3 fruit fly cellular contexts compared by ENCODE assay signal in genomic region chr3R:11435537-11436234, dm6.
TF ChIP-seq lines count a peak whose summit lies in the region.

Gene Exd2 (minus strand): TSS chr3R:11435703.
Gene CG5281 (plus strand): TSS chr3R:11435850.

TF ChIP-seq in whole organism, adult, 20 proteins besides CTCF, POLR2A, EP300 and RAD21 (continued from another document):
- no peak for TF ChIP-seq Hr96 (GFP tag; optimal IDR thresholded peaks at IDR 0.05; lab: Kevin White, UChicago)

TF ChIP-seq in whole organism, embryonic, 481 proteins besides CTCF, POLR2A, EP300 and RAD21 (continued from another document and continues in another):
- TF ChIP-seq Side (GFP tag; optimal IDR thresholded peaks at IDR 0.05; lab: Kevin White, UChicago) (peak; percentile 58), Med (GFP tag; lab: Kevin White, UChicago) (peak; percentile 93), CG7839 (tag; optimal IDR thresholded peaks at IDR 0.05; lab: Kevin White, UChicago) (peak; percentile 43), kni (GFP tag; optimal IDR thresholded peaks at IDR 0.05; lab: Kevin White, UChicago) (peak; percentile 54), mirr (GFP tag; optimal IDR thresholded peaks at IDR 0.05; lab: Kevin White, UChicago) (peak; percentile 7), lilli (GFP tag; optimal IDR thresholded peaks at IDR 0.05; lab: Kevin White, UChicago) (peak; percentile 77), klu (GFP tag; IDR thresholded peaks at IDR 0.05; lab: Robert Waterston, UW) (no peak), HHEX (GFP tag; optimal IDR thresholded peaks at IDR 0.05; lab: Kevin White, UChicago) (peak; percentile 45), Trl (optimal IDR thresholded peaks at IDR 0.05; lab: Kevin White, UChicago) (no peak), Trl (GFP tag; optimal IDR thresholded peaks at IDR 0.05; lab: Kevin White, UChicago) (peak; percentile 45), eve (GFP tag; optimal IDR thresholded peaks at IDR 0.05; lab: Kevin White, UChicago) (no peak), CG5953 (GFP tag; IDR thresholded peaks at IDR 0.05; lab: Robert Waterston, UW) (no peak), cato (GFP tag; optimal IDR thresholded peaks at IDR 0.05; lab: Kevin White, UChicago; ENCODE audit: borderline replicate concordance) (peak; percentile 22), az2 (GFP tag; optimal IDR thresholded peaks at IDR 0.05; lab: Kevin White, UChicago) (peak; percentile 26), trh (GFP tag; optimal IDR thresholded peaks at IDR 0.05; lab: Kevin White, UChicago) (no peak), Dfd (GFP tag; optimal IDR thresholded peaks at IDR 0.05; lab: Kevin White, UChicago) (no peak), CG2678 (tag; optimal IDR thresholded peaks at IDR 0.05; lab: Kevin White, UChicago) (no peak), Ets97D (GFP tag; optimal IDR thresholded peaks at IDR 0.05; lab: Kevin White, UChicago) (peak; percentile 91), Six4 (GFP tag; optimal IDR thresholded peaks at IDR 0.05; lab: Kevin White, UChicago) (peak; percentile 69), PHDP (tag; optimal IDR thresholded peaks at IDR 0.05; lab: Kevin White, UChicago) (peak; percentile 65), CG10543 (GFP tag; optimal IDR thresholded peaks at IDR 0.05; lab: Kevin White, UChicago) (peak; percentile 59), zen (tag; optimal IDR thresholded peaks at IDR 0.05; lab: Kevin White, UChicago) (peak; percentile 9), stc (GFP tag; IDR thresholded peaks at IDR 0.05; lab: Robert Waterston, UW) (0 out of 2 replicates have a peak, but pooled peaks have one; percentile 17), NfI (GFP tag; optimal IDR thresholded peaks at IDR 0.05; lab: Kevin White, UChicago) (peak; percentile 71), CG14965 (GFP tag; optimal IDR thresholded peaks at IDR 0.05; lab: Kevin White, UChicago; ENCODE audit: borderline replicate concordance) (no peak), CG4854 (GFP tag; optimal IDR thresholded peaks at IDR 0.05; lab: Kevin White, UChicago) (peak; percentile 22), nom (GFP tag; optimal IDR thresholded peaks at IDR 0.05; lab: Kevin White, UChicago) (no peak), pita (GFP tag; optimal IDR thresholded peaks at IDR 0.05; lab: Kevin White, UChicago) (no peak), scrt (GFP tag; optimal IDR thresholded peaks at IDR 0.05; lab: Kevin White, UChicago) (no peak), Dip2 (GFP tag; IDR thresholded peaks at IDR 0.05; lab: Robert Waterston, UW) (no peak), Meics (GFP tag; optimal IDR thresholded peaks at IDR 0.05; lab: Kevin White, UChicago) (peak; percentile 62), lmd (GFP tag; IDR thresholded peaks at IDR 0.05; lab: Robert Waterston, UW) (peak; percentile 25; the same call in 1 of the 2 replicates), CG7987 (GFP tag; optimal IDR thresholded peaks at IDR 0.05; lab: Kevin White, UChicago) (peak; percentile 20), CG2116 (GFP tag; optimal IDR thresholded peaks at IDR 0.05; lab: Kevin White, UChicago) (peak; percentile 87), ato (GFP tag; IDR thresholded peaks at IDR 0.05; lab: Robert Waterston, UW; ENCODE audit: partially characterized antibody) (no peak), yki (optimal IDR thresholded peaks at IDR 0.05; lab: Kevin White, UChicago) (no peak), tna (GFP tag; IDR thresholded peaks at IDR 0.05; lab: Robert Waterston, UW; ENCODE audit: partially characterized antibody) (no peak), CG34422 (GFP tag; IDR thresholded peaks at IDR 0.05; lab: Robert Waterston, UW) (peak; percentile 55; the same call in 1 of the 3 replicates), phol (tag; optimal IDR thresholded peaks at IDR 0.05; lab: Kevin White, UChicago) (peak; percentile 76), nerfin-1 (tag; optimal IDR thresholded peaks at IDR 0.05; lab: Kevin White, UChicago) (peak; percentile 48), vfl (GFP tag; optimal IDR thresholded peaks at IDR 0.05; lab: Kevin White, UChicago) (peak; percentile 41), Mad (GFP tag; optimal IDR thresholded peaks at IDR 0.05; lab: Kevin White, UChicago) (peak; percentile 7), Sox102F (GFP tag; optimal IDR thresholded peaks at IDR 0.05; lab: Kevin White, UChicago) (peak; percentile 70), Dp (GFP tag; optimal IDR thresholded peaks at IDR 0.05; lab: Kevin White, UChicago) (peak; percentile 29), fru (optimal IDR thresholded peaks at IDR 0.05; lab: Kevin White, UChicago) (no peak), CG8290 (GFP tag; optimal IDR thresholded peaks at IDR 0.05; lab: Kevin White, UChicago) (no peak), CG8290 (tag; optimal IDR thresholded peaks at IDR 0.05; lab: Kevin White, UChicago) (peak in 1 of 2 experiments; percentile 20), toy (GFP tag; IDR thresholded peaks at IDR 0.05; lab: Robert Waterston, UW) (no peak), insv (GFP tag; optimal IDR thresholded peaks at IDR 0.05; lab: Kevin White, UChicago) (peak in 1 of 2 experiments; percentile 23), exex (tag; optimal IDR thresholded peaks at IDR 0.05; lab: Kevin White, UChicago) (no peak), Hand (GFP tag; optimal IDR thresholded peaks at IDR 0.05; lab: Kevin White, UChicago) (no peak), CG13123 (GFP tag; optimal IDR thresholded peaks at IDR 0.05; lab: Kevin White, UChicago) (peak; percentile 53), HLH3B (GFP tag; IDR thresholded peaks at IDR 0.05; lab: Robert Waterston, UW) (peak; percentile 24; the same call in 1 of the 2 replicates), nmo (GFP tag; optimal IDR thresholded peaks at IDR 0.05; lab: Kevin White, UChicago) (peak; percentile 63), lov (optimal IDR thresholded peaks at IDR 0.05; lab: Kevin White, UChicago) (no peak), lov (GFP tag; IDR thresholded peaks at IDR 0.05; lab: Robert Waterston, UW) (no peak), C15 (GFP tag; IDR thresholded peaks at IDR 0.05; lab: Robert Waterston, UW) (no peak), sob (GFP tag; IDR thresholded peaks at IDR 0.05; lab: Robert Waterston, UW) (peak; percentile 43; the same call in 1 of the 2 replicates), vnd (GFP tag; IDR thresholded peaks at IDR 0.05; lab: Robert Waterston, UW; ENCODE audit: partially characterized antibody) (no peak), CG8388 (GFP tag; optimal IDR thresholded peaks at IDR 0.05; lab: Kevin White, UChicago) (peak; percentile 39), Antp (GFP tag; optimal IDR thresholded peaks at IDR 0.05; lab: Kevin White, UChicago) (peak; percentile 58), pum (GFP tag; optimal IDR thresholded peaks at IDR 0.05; lab: Kevin White, UChicago) (peak; percentile 49), ken (GFP tag; IDR thresholded peaks at IDR 0.05; lab: Robert Waterston, UW) (0 out of 3 replicates have a peak, but pooled peaks have one; percentile 38), tin (GFP tag; optimal IDR thresholded peaks at IDR 0.05; lab: Kevin White, UChicago) (peak; percentile 59)

TF ChIP-seq in whole organism, wandering third instar larva, 38 proteins besides CTCF, POLR2A, EP300 and RAD21 (continued from another document):
- TF ChIP-seq CrebA (GFP tag; optimal IDR thresholded peaks at IDR 0.05; lab: Kevin White, UChicago; ENCODE audit: borderline replicate concordance) (no peak), h (GFP tag; optimal IDR thresholded peaks at IDR 0.05; lab: Kevin White, UChicago) (peak; percentile 38)
